Worm (Caenorhabditis elegans): ENCODE measurements around the gene F58A3.3.

DNA sequence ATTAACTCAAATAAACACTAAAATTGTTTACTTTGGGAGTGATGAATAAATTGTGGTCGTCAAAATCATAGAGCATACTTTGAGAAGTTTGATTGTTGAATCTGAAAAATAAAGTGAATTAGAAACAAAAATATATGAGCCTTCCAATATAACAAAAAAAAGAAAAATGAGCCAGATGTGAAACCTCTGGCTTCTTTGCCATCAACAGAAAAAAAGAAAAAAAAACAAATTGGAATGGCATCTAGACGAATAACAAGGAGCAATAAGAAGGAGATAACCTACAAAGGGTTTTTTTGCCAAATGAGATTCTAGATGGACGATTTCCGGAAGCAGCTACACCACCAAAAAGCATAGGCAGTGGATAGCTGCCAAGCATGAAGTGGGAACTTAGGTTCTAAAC is 1.9 kb upstream of the F58A3.3 start, which contains the start of gene F58A3.4:
- no peak for TF ChIP-seq unc-62 (GFP tag; optimal IDR thresholded peaks at IDR 0.05)
- no peak for TF ChIP-seq unc-39 (tag; optimal IDR thresholded peaks at IDR 0.05)
- no peak for TF ChIP-seq nhr-11 (tag; optimal IDR thresholded peaks at IDR 0.05)
- TF ChIP-seq nhr-77 (tag; optimal IDR thresholded peaks at IDR 0.05), result no peak
- TF ChIP-seq elt-3 (tag; optimal IDR thresholded peaks at IDR 0.05), result no peak
- TF ChIP-seq blmp-1 (tag; optimal IDR thresholded peaks at IDR 0.05; ENCODE audit: insufficient read depth), result no peak
- no peak for TF ChIP-seq nhr-237 (tag; optimal IDR thresholded peaks at IDR 0.05)
- no peak for TF ChIP-seq lin-39 (tag; optimal IDR thresholded peaks at IDR 0.05)
- TF ChIP-seq lin-13 (GFP tag; optimal IDR thresholded peaks at IDR 0.05), result no peak
- no peak for TF ChIP-seq nhr-25 (tag; optimal IDR thresholded peaks at IDR 0.05)
